Worm (Caenorhabditis elegans) whole organism, mixed stage, embryonic: ENCODE measurements around the gene M151.1.

Source experiments
- M03D4.4 ChIP-seq: sonication (generic microtip); optimal IDR thresholded peaks from 2 replicates; lab custom pipeline; 2017; ENCODE audit warnings: mild to moderate bottlenecking, missing genetic modification characterization, missing compliant biosample characterization
- bed-3 ChIP-seq: fragments of 200-800 bp; sonication (Bioruptor generic); optimal IDR thresholded peaks from 3 replicates; lab custom pipeline; 2018; ENCODE audit warnings: mild to moderate bottlenecking, missing genetic modification characterization, moderate library complexity, missing compliant biosample characterization
- blmp-1 ChIP-seq: fragments of 150-350 bp; optimal IDR thresholded peaks from 2 replicates; lab custom pipeline; 2014; ENCODE audit warnings: missing biosample characterization, missing genetic modification characterization
- ceh-43 ChIP-seq: fragments of 200-800 bp; sonication (Bioruptor generic); optimal IDR thresholded peaks from 2 replicates; lab custom pipeline; 2018; ENCODE audit warnings: mild to moderate bottlenecking, missing genetic modification characterization, moderate library complexity, missing compliant biosample characterization
- ceh-83 ChIP-seq: fragments of 200-800 bp; sonication (Bioruptor generic); optimal IDR thresholded peaks from 2 replicates; lab custom pipeline; 2018; ENCODE audit warnings: mild to moderate bottlenecking, missing genetic modification characterization, missing compliant biosample characterization
- ces-1 ChIP-seq: fragments of 150-350 bp; optimal IDR thresholded peaks from 2 replicates; lab custom pipeline; 2014; ENCODE audit warnings: missing biosample characterization, missing genetic modification reagents, missing genetic modification characterization
- cnd-1 ChIP-seq: fragments of 200-800 bp; sonication (Bioruptor generic); optimal IDR thresholded peaks from 2 replicates; lab custom pipeline; 2018; ENCODE audit warnings: mild to moderate bottlenecking, missing genetic modification characterization, missing compliant biosample characterization
- elt-1 ChIP-seq: sonication (generic microtip); optimal IDR thresholded peaks from 2 replicates; lab custom pipeline; 2017; ENCODE audit warnings: missing genetic modification characterization, mild to moderate bottlenecking, missing compliant biosample characterization, antibody characterized with exemption, moderate library complexity, borderline replicate concordance; ENCODE audit not compliant: insufficient read depth
- elt-3 ChIP-seq: fragments of 150-350 bp; optimal IDR thresholded peaks from 2 replicates; lab custom pipeline; 2014; ENCODE audit warnings: missing biosample characterization, missing genetic modification characterization
- flh-1 ChIP-seq: fragments of 200-800 bp; sonication (Bioruptor generic); optimal IDR thresholded peaks from 2 replicates; lab custom pipeline; 2018; ENCODE audit warnings: mild to moderate bottlenecking, missing genetic modification characterization, moderate library complexity, missing compliant biosample characterization
- ham-2 ChIP-seq: fragments of 200-800 bp; sonication (Bioruptor generic); optimal IDR thresholded peaks from 2 replicates; lab custom pipeline; 2018; ENCODE audit warnings: mild to moderate bottlenecking, missing genetic modification characterization, missing compliant biosample characterization
- hlh-1 ChIP-seq: fragments of 150-350 bp; optimal IDR thresholded peaks from 2 replicates; lab custom pipeline; 2014; ENCODE audit warnings: missing biosample characterization, missing genetic modification reagents, missing genetic modification characterization
- lin-13 ChIP-seq: fragments of 150-350 bp; optimal IDR thresholded peaks from 2 replicates; lab custom pipeline; 2014; ENCODE audit warnings: missing biosample characterization, missing genetic modification characterization
- lin-32 ChIP-seq: fragments of 200-800 bp; sonication (Bioruptor generic); optimal IDR thresholded peaks from 2 replicates; lab custom pipeline; 2018; ENCODE audit warnings: mild to moderate bottlenecking, missing genetic modification characterization, missing compliant biosample characterization
- mab-5 ChIP-seq: fragments of 150-350 bp; optimal IDR thresholded peaks from 2 replicates; lab custom pipeline; 2014; ENCODE audit warnings: missing biosample characterization, missing genetic modification characterization
- mep-1 ChIP-seq: fragments of 150-350 bp; optimal IDR thresholded peaks from 2 replicates; lab custom pipeline; 2017; ENCODE audit warnings: missing biosample characterization, missing genetic modification reagents, missing genetic modification characterization, inconsistent platforms
- mls-2 ChIP-seq: sonication (generic microtip); optimal IDR thresholded peaks from 2 replicates; lab custom pipeline; 2016; ENCODE audit warnings: mild to moderate bottlenecking, missing genetic modification characterization, moderate library complexity, missing compliant biosample characterization
- nhr-2 ChIP-seq: fragments of 150-350 bp; optimal IDR thresholded peaks from 2 replicates; lab custom pipeline; 2014; ENCODE audit warnings: missing biosample characterization, missing genetic modification characterization
- nhr-237 ChIP-seq: fragments of 150-350 bp; optimal IDR thresholded peaks from 2 replicates; lab custom pipeline; 2014; ENCODE audit warnings: missing biosample characterization, missing genetic modification characterization
- nhr-28 ChIP-seq: fragments of 150-350 bp; optimal IDR thresholded peaks from 2 replicates; lab custom pipeline; 2014; ENCODE audit warnings: missing biosample characterization, missing genetic modification characterization
- nhr-76 ChIP-seq: sonication (generic microtip); optimal IDR thresholded peaks from 2 replicates; lab custom pipeline; 2017; ENCODE audit warnings: missing biosample characterization, missing genetic modification characterization
- sem-2 ChIP-seq: fragments of 200-800 bp; sonication (Bioruptor generic); optimal IDR thresholded peaks from 2 replicates; lab custom pipeline; 2018; ENCODE audit warnings: mild to moderate bottlenecking, missing genetic modification characterization, missing compliant biosample characterization
- snpc-4 ChIP-seq: fragments of 150-350 bp; optimal IDR thresholded peaks from 2 replicates; lab custom pipeline; 2014; ENCODE audit warnings: missing biosample characterization, missing genetic modification characterization
- sptf-1 ChIP-seq: sonication (generic microtip); optimal IDR thresholded peaks from 2 replicates; lab custom pipeline; 2017; ENCODE audit warnings: mild to moderate bottlenecking, missing genetic modification characterization, moderate library complexity, missing compliant biosample characterization
- tbx-8 ChIP-seq: fragments of 200-800 bp; sonication (Bioruptor generic); optimal IDR thresholded peaks from 2 replicates; lab custom pipeline; 2018; ENCODE audit warnings: mild to moderate bottlenecking, missing genetic modification characterization, moderate library complexity, missing compliant biosample characterization
- unc-39 ChIP-seq: fragments of 150-350 bp; optimal IDR thresholded peaks from 2 replicates; lab custom pipeline; 2014; ENCODE audit warnings: missing biosample characterization, missing genetic modification characterization
- zip-8 ChIP-seq: fragments of 150-350 bp; optimal IDR thresholded peaks from 2 replicates; lab custom pipeline; 2014; ENCODE audit warnings: missing biosample characterization, missing genetic modification characterization
- ztf-11 ChIP-seq: fragments of 150-350 bp; optimal IDR thresholded peaks from 2 replicates; lab custom pipeline; 2014; ENCODE audit warnings: missing biosample characterization, missing genetic modification characterization

Gene M151.1

DNA sequence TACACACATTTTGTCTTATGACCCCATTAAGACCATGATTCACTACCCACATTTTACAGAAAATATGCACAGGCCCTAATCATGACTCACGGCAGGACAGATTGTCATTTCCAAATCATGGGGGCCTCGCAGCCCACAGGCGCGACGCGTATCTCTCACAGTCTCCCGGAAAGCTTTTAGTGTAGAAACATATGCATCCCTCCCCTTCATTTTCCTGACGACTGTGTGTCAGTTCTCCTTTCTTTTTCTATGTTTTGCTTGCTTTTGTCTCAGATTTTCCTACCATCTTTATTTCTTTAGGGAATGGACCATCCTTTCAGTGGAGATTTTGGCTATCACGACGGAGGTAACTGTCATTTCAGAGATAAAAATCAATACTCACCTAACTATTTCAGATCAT is at the start of gene M151.1:
Gene M151.1 (plus strand): TSS at position 301 of the 400 bp plus-strand sequence.
- TF ChIP-seq snpc-4 (no peak), cnd-1 (tag; lab: Kevin White, UChicago) (no peak), mab-5 (tag; lab: Kevin White, UChicago) (no peak), ham-2 (GFP tag; lab: Kevin White, UChicago) (no peak), M03D4.4 (tag; lab: Kevin White, UChicago) (no peak), tbx-8 (GFP tag; lab: Kevin White, UChicago) (no peak), sem-2 (GFP tag; lab: Kevin White, UChicago) (no peak), bed-3 (GFP tag; lab: Kevin White, UChicago) (no peak), zip-8 (tag; lab: Kevin White, UChicago) (no peak), ceh-83 (GFP tag; lab: Kevin White, UChicago) (no peak), nhr-28 (tag; lab: Kevin White, UChicago) (no peak), blmp-1 (tag; lab: Kevin White, UChicago) (no peak), nhr-76 (tag; lab: Kevin White, UChicago) (no peak), nhr-2 (tag; lab: Kevin White, UChicago) (no peak)

DNA sequence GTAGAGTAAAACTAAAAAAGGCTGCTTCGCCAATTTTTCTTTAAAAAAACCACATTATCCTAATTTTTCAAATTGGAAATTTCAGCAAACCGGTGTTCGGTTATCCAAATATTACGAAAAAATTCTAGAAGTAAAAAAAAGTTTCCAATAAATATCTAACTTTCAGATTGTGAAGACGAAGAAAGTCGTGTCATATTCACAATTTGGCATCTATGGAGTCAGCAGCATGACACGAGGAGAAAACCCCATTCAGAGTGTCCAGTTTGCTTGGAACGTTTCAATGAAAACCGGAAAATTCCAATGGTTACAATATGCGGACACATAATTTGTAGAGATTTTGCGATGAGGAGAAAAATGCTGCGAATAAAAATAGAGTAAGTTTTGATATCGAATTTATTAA is 46.0 kb upstream of the M151.1 start, which contains the start of gene Y49F6A.12:
Gene Y49F6A.12 (plus strand): TSS at position 301 of the 400 bp plus-strand sequence.
- TF ChIP-seq unc-39, result no peak
- no peak for TF ChIP-seq lin-32 (GFP tag; lab: Kevin White, UChicago)
- TF ChIP-seq ceh-83 (GFP tag; lab: Kevin White, UChicago), result no peak
- TF ChIP-seq flh-1 (GFP tag; lab: Kevin White, UChicago), result no peak
- TF ChIP-seq M03D4.4 (tag; lab: Kevin White, UChicago), result no peak
- TF ChIP-seq ceh-43 (GFP tag; lab: Kevin White, UChicago), result no peak
- TF ChIP-seq cnd-1 (tag; lab: Kevin White, UChicago), result no peak
- TF ChIP-seq elt-3 (tag; lab: Kevin White, UChicago), result no peak
- no peak for TF ChIP-seq tbx-8 (GFP tag; lab: Kevin White, UChicago)
- no peak for TF ChIP-seq bed-3 (GFP tag; lab: Kevin White, UChicago)
- TF ChIP-seq snpc-4, result no peak
- no peak for TF ChIP-seq mab-5 (tag; lab: Kevin White, UChicago)

DNA sequence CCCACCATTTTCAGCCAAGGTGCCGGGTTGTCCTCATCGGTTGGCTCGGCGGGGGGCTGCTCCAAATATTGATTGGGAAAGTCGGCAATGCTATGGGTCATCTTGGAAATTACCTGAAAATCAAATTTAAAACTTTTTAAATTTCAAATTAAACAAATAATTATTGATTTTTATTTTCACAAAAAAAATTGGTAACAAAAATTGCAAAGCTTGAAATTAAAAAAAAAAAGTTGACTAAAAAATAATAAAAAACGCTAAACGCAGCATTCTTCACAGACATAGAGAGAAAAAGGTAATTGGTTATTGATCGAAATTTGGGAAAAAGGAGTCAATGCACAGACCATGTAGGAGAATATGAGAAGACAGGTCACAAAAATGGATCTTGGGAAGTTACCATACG is 42.6 kb upstream of the M151.1 start, which contains the start of gene Y49F6A.11:
Gene Y49F6A.11 (minus strand): TSS at position 101 of the 400 bp plus-strand sequence.
- TF ChIP-seq zip-8 (tag; lab: Kevin White, UChicago) (no peak), ztf-11 (tag; lab: Kevin White, UChicago) (no peak), bed-3 (GFP tag; lab: Kevin White, UChicago) (no peak), nhr-76 (tag; lab: Kevin White, UChicago) (no peak), snpc-4 (no peak), lin-32 (GFP tag; lab: Kevin White, UChicago) (no peak), ces-1 (GFP tag; lab: Kevin White, UChicago) (no peak), nhr-2 (tag; lab: Kevin White, UChicago) (no peak), nhr-237 (tag; lab: Kevin White, UChicago) (no peak), sem-2 (GFP tag; lab: Kevin White, UChicago) (no peak), hlh-1 (no peak)

DNA sequence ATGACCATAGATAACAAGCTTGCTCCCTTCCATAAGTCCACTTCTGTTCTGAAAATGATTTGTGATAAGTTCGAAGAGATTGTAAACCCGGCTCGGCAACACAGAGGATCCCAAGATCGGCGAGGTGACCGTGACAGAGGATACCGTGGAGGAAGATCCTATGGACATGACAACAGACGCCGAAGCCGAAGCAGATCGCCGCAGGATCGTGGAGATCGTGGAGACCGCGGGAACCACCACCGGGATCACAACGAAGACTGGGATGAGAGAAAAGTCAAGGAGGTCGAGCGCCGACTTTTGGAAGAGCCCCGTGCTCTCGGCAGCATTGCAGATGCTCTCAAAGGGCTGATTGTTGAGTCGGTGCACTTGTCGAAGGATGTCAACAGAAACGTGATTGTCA is 36.7 kb upstream of the M151.1 start:
- TF ChIP-seq tbx-8 (GFP tag; lab: Kevin White, UChicago) (no peak), sem-2 (GFP tag; lab: Kevin White, UChicago) (no peak), mep-1 (no peak), nhr-2 (tag; lab: Kevin White, UChicago) (no peak), lin-13 (tag; lab: Kevin White, UChicago) (no peak), elt-1 (tag; lab: Kevin White, UChicago) (no peak), cnd-1 (tag; lab: Kevin White, UChicago) (no peak)

DNA sequence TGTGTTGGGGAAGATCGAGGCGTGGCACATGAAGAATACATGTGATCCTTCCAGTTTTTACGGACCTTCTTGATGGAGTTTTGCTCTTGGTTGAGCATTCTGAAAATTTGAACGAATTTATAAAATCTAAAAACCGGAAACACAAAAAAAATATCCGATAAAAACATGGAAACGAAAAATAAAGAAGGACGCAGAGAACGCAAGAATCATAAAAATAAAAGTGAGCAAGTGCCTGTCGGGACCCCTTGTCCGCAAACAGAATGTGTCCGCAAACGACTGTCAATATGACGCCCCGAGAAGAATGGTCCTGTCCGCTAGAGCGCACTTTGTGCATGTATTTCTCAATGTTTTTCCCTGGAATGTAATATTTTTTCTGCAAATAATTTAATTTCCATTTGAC is 31.5 kb upstream of the M151.1 start, which contains the start of gene Y49F6A.5:
Gene Y49F6A.5 (minus strand): TSS at position 101 of the 400 bp plus-strand sequence.
- TF ChIP-seq mep-1 (no peak), cnd-1 (tag; lab: Kevin White, UChicago) (no peak), ceh-83 (GFP tag; lab: Kevin White, UChicago) (no peak), mls-2 (no peak), hlh-1 (no peak), unc-39 (no peak)

DNA sequence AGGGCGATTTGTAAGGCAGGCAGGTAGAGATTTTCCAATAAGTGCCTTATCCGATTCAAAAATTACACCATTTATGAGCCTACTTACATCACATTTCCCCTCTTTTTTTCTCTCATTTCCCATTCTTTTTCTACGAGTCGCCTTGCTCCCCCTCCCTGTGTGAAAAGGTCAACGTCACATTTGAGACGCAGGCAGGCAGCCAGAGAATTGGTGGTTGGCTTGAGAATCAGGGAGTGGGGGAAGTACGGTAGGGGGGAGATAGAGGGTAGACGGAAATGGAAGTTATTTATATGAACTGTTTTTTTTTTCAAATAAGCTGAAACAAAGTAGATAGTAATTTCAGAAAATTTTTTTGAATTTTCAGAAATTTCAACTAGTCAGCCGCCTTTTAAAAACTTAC is 24.7 kb upstream of the M151.1 start:
- TF ChIP-seq sptf-1 (peak; percentile 31), ceh-43 (GFP tag; lab: Kevin White, UChicago) (no peak)
